Worm (Caenorhabditis elegans) whole organism, L4 larva: ENCODE measurements around the gene cfap-20.

Experiments used
- F37D6.2 ChIP-seq: sonication (generic microtip); optimal IDR thresholded peaks from 2 replicates; lab custom pipeline; 2016; ENCODE audit warnings: mild to moderate bottlenecking, missing genetic modification characterization, missing compliant biosample characterization
- F44E2.7 ChIP-seq: fragments of 200-800 bp; sonication (Bioruptor generic); IDR thresholded peaks from 2 replicates; pipeline ENCODE4 v2.1.2; 2022; ENCODE audit warnings: missing genetic modification characterization, missing compliant biosample characterization
- R02D3.7 ChIP-seq: fragments of 150-350 bp; sonication (generic microtip); optimal IDR thresholded peaks from 3 replicates; lab custom pipeline; 2014; ENCODE audit warnings: missing biosample characterization, missing genetic modification characterization
- Y105C5A.15 ChIP-seq: fragments of 200-800 bp; sonication (Bioruptor generic); IDR thresholded peaks from 2 replicates; pipeline ENCODE4 v1.3.6; 2022; ENCODE audit warnings: missing genetic modification characterization, missing compliant biosample characterization
- Y48G9A.11 ChIP-seq: fragments of 200-800 bp; sonication (Bioruptor generic); IDR thresholded peaks from 2 replicates; pipeline ENCODE4 v1.3.6; 2022; ENCODE audit warnings: missing genetic modification reagents, missing genetic modification characterization, missing compliant biosample characterization
- Y75B8A.6 ChIP-seq: fragments of 200-800 bp; sonication (Bioruptor generic); IDR thresholded peaks from 2 replicates; pipeline ENCODE4 v1.3.6; 2022; ENCODE audit warnings: missing genetic modification reagents, missing genetic modification characterization, missing compliant biosample characterization
- ZK337.2 ChIP-seq: fragments of 200-800 bp; sonication (Bioruptor generic); IDR thresholded peaks from 2 replicates; pipeline ENCODE4 v1.3.6; 2022; ENCODE audit warnings: missing genetic modification reagents, missing genetic modification characterization, missing compliant biosample characterization
- aha-1 ChIP-seq: fragments of 150-350 bp; peaks from one replicate; lab custom pipeline; 2014; ENCODE audit warnings: missing biosample characterization, missing genetic modification characterization
- attf-4 ChIP-seq: sonication (generic microtip); optimal IDR thresholded peaks from 3 replicates; lab custom pipeline; 2017; ENCODE audit warnings: missing biosample characterization, missing genetic modification characterization
- ceh-20 ChIP-seq: fragments of 200-800 bp; sonication (Bioruptor generic); IDR thresholded peaks from 2 replicates; pipeline ENCODE4 v1.3.6; 2022; ENCODE audit warnings: missing genetic modification reagents, missing genetic modification characterization, missing compliant biosample characterization
- ceh-28 ChIP-seq: fragments of 150-350 bp; optimal IDR thresholded peaks from 2 replicates; lab custom pipeline; 2014; ENCODE audit warnings: missing biosample characterization, missing genetic modification reagents, missing genetic modification characterization
- ceh-62 ChIP-seq: sonication (generic microtip); optimal IDR thresholded peaks from 2 replicates; lab custom pipeline; 2017; ENCODE audit warnings: missing biosample characterization, missing genetic modification characterization
- ces-1 ChIP-seq: fragments of 150-350 bp; sonication (generic microtip); optimal IDR thresholded peaks from 4 replicates; lab custom pipeline; 2014; ENCODE audit warnings: missing biosample characterization, missing genetic modification reagents, missing genetic modification characterization
- daf-12 ChIP-seq: fragments of 150-350 bp; optimal IDR thresholded peaks from 2 replicates; lab custom pipeline; 2014; ENCODE audit warnings: missing biosample characterization, missing genetic modification reagents, missing genetic modification characterization
- daf-16 ChIP-seq, 3 experiments: sonication (generic microtip); optimal IDR thresholded peaks; 2 replicates each; lab custom pipeline; 2016 to 2017; ENCODE audit warnings: missing genetic modification characterization in 3 of 3, missing genetic modification reagents in 3 of 3, mild to moderate bottlenecking in 2 of 3, missing compliant biosample characterization in 2 of 3, missing biosample characterization in 1 of 3, moderate library complexity in 1 of 3
- dmd-6 ChIP-seq: fragments of 200-800 bp; sonication (Bioruptor generic); IDR thresholded peaks from 2 replicates; pipeline ENCODE4 v1.3.6; 2022; ENCODE audit warnings: missing genetic modification reagents, missing genetic modification characterization, missing compliant biosample characterization
- dmd-8 ChIP-seq: fragments of 200-800 bp; sonication (Bioruptor generic); IDR thresholded peaks from 2 replicates; pipeline ENCODE4 v1.3.6; 2022; ENCODE audit warnings: missing genetic modification characterization, missing compliant biosample characterization
- dve-1 ChIP-seq: sonication (generic microtip); optimal IDR thresholded peaks from 2 replicates; lab custom pipeline; 2017; ENCODE audit warnings: antibody characterized with exemption, mild to moderate bottlenecking, missing genetic modification characterization, missing compliant biosample characterization; ENCODE audit not compliant: insufficient read depth
- hif-1 ChIP-seq, 2 experiments: sonication (generic microtip); optimal IDR thresholded peaks; 2 replicates each; lab custom pipeline; 2016 to 2017; ENCODE audit warnings: missing compliant biosample characterization in 2 of 2, missing genetic modification characterization in 2 of 2, missing genetic modification reagents in 2 of 2, missing genotype in 2 of 2, mild to moderate bottlenecking in 1 of 2
- hlh-11 ChIP-seq: fragments of 200-800 bp; sonication (Bioruptor generic); optimal IDR thresholded peaks from 2 replicates; lab custom pipeline; 2018; ENCODE audit warnings: mild to moderate bottlenecking, missing genetic modification characterization, missing compliant biosample characterization
- hmg-1.1 ChIP-seq: fragments of 200-800 bp; sonication (Bioruptor generic); IDR thresholded peaks from 2 replicates; pipeline ENCODE4 v1.3.6; 2022; ENCODE audit warnings: missing genetic modification reagents, missing genetic modification characterization, missing compliant biosample characterization
- lin-1 ChIP-seq: fragments of 200-800 bp; sonication (Bioruptor generic); IDR thresholded peaks from 2 replicates; pipeline ENCODE4 v1.3.6; 2022; ENCODE audit warnings: missing genetic modification reagents, missing genetic modification characterization, missing compliant biosample characterization
- lin-13 ChIP-seq: fragments of 150-350 bp; optimal IDR thresholded peaks from 2 replicates; lab custom pipeline; 2014; ENCODE audit warnings: missing biosample characterization, missing genetic modification reagents, missing genetic modification characterization
- lin-29 ChIP-seq: fragments of 200-800 bp; sonication (Bioruptor generic); IDR thresholded peaks from 2 replicates; pipeline ENCODE4 v1.3.6; 2022; ENCODE audit warnings: missing genetic modification reagents, missing genetic modification characterization, missing compliant biosample characterization
- mep-1 ChIP-seq: fragments of 150-350 bp; sonication (generic microtip); optimal IDR thresholded peaks from 3 replicates; lab custom pipeline; 2014; ENCODE audit warnings: missing biosample characterization, missing genetic modification characterization
- mxl-2 ChIP-seq: fragments of 200-800 bp; sonication (Bioruptor generic); conservative IDR thresholded peaks from 2 replicates; pipeline ENCODE4 v1.3.6; 2022; ENCODE audit warnings: missing genetic modification reagents, missing genetic modification characterization, missing compliant biosample characterization
- mxl-3 ChIP-seq: fragments of 200-800 bp; sonication (Bioruptor generic); optimal IDR thresholded peaks from 2 replicates; lab custom pipeline; 2018; ENCODE audit warnings: mild to moderate bottlenecking, missing genetic modification characterization, missing compliant biosample characterization
- nhr-10 ChIP-seq: fragments of 150-350 bp; optimal IDR thresholded peaks from 2 replicates; lab custom pipeline; 2014; ENCODE audit warnings: missing biosample characterization, missing genetic modification characterization
- nhr-28 ChIP-seq: fragments of 150-350 bp; optimal IDR thresholded peaks from 2 replicates; lab custom pipeline; 2014; ENCODE audit warnings: missing biosample characterization, missing genetic modification characterization
- nhr-48 ChIP-seq: sonication (generic microtip); optimal IDR thresholded peaks from 2 replicates; lab custom pipeline; 2016; ENCODE audit warnings: mild to moderate bottlenecking, missing genetic modification characterization, missing compliant biosample characterization
- nhr-76 ChIP-seq: fragments of 150-350 bp; optimal IDR thresholded peaks from 2 replicates; lab custom pipeline; 2014; ENCODE audit warnings: missing biosample characterization, missing genetic modification characterization
- nhr-77 ChIP-seq: fragments of 150-350 bp; optimal IDR thresholded peaks from 2 replicates; lab custom pipeline; 2014; ENCODE audit warnings: missing biosample characterization, missing genetic modification characterization
- php-3 ChIP-seq: fragments of 200-800 bp; sonication (Bioruptor generic); IDR thresholded peaks from 2 replicates; pipeline ENCODE4 v1.3.6; 2022; ENCODE audit warnings: missing genetic modification reagents, missing genetic modification characterization, missing compliant biosample characterization
- pqm-1 ChIP-seq: sonication (generic microtip); optimal IDR thresholded peaks from 2 replicates; lab custom pipeline; 2017; ENCODE audit warnings: missing biosample characterization, missing genetic modification characterization
- skn-1 ChIP-seq: fragments of 150-350 bp; optimal IDR thresholded peaks from 2 replicates; lab custom pipeline; 2014; ENCODE audit warnings: missing biosample characterization, missing genetic modification characterization
- unc-130 ChIP-seq: sonication (generic microtip); optimal IDR thresholded peaks from 2 replicates; lab custom pipeline; 2016; ENCODE audit warnings: missing genetic modification reagents, missing genetic modification characterization, missing compliant biosample characterization
- unc-39 ChIP-seq: sonication (generic microtip); optimal IDR thresholded peaks from 2 replicates; lab custom pipeline; 2017; ENCODE audit warnings: missing biosample characterization, missing genetic modification characterization
- unc-62 ChIP-seq, 3 experiments: fragments of 150-350 bp in 1 of 3; sonication (generic microtip); optimal IDR thresholded peaks in 2 of 3; peaks in 1 of 3; 1 replicate in 1 of 3; 2 replicates in 2 of 3; lab custom pipeline; 2014 to 2017; ENCODE audit warnings: missing biosample characterization in 3 of 3, missing genetic modification characterization in 3 of 3, missing genetic modification reagents in 3 of 3, missing genotype in 1 of 3
- vab-7 ChIP-seq: fragments of 200-800 bp; sonication (Bioruptor generic); IDR thresholded peaks from 2 replicates; pipeline ENCODE4 v1.3.6; 2022; ENCODE audit warnings: missing genetic modification reagents, missing genetic modification characterization, missing compliant biosample characterization
- zag-1 ChIP-seq: fragments of 150-350 bp; optimal IDR thresholded peaks from 2 replicates; lab custom pipeline; 2014; ENCODE audit warnings: missing biosample characterization, missing genetic modification characterization
- zfp-3 ChIP-seq: fragments of 200-800 bp; sonication (Bioruptor generic); conservative IDR thresholded peaks from 2 replicates; pipeline ENCODE4 v1.3.6; 2022; ENCODE audit warnings: missing genetic modification reagents, missing genetic modification characterization, missing compliant biosample characterization
- ztf-11 ChIP-seq: fragments of 150-350 bp; optimal IDR thresholded peaks from 2 replicates; lab custom pipeline; 2014; ENCODE audit warnings: missing biosample characterization, missing genetic modification characterization
- ztf-7 ChIP-seq: fragments of 150-350 bp; optimal IDR thresholded peaks from 2 replicates; lab custom pipeline; 2014; ENCODE audit warnings: missing biosample characterization, missing genetic modification characterization

cfap-20 gene

ce11 chrIII:3532035-3532434, 5.3 kb downstream of the cfap-20 start (continued):
- TF ChIP-seq lin-1 (GFP tag; lab: Robert Waterston, UW), result no peak

- TF ChIP-seq dmd-6 (peak; percentile 93), dve-1 (tag; lab: Kevin White, UChicago) (peak; percentile 57), aha-1 (tag; lab: Kevin White, UChicago) (peak; percentile 3), ceh-28 (tag; lab: Kevin White, UChicago) (no peak), php-3 (GFP tag; lab: Robert Waterston, UW) (0 out of 2 replicates have a peak, but pooled peaks have one; percentile 10), zag-1 (tag; lab: Kevin White, UChicago) (no peak), daf-16 (GFP tag; optimal IDR thresholded peaks at IDR 0.05; lab: Kevin White, UChicago) (no peak), daf-16 (tag; optimal IDR thresholded peaks at IDR 0.05; lab: Kevin White, UChicago) (peak; percentile 43), nhr-28 (tag; lab: Kevin White, UChicago) (peak; percentile 49), mep-1 (tag; lab: Kevin White, UChicago) (peak; percentile 8), ZK337.2 (no peak), nhr-77 (tag; lab: Kevin White, UChicago) (peak; percentile 10), hlh-11 (peak; percentile 44), nhr-48 (peak; percentile 78), pqm-1 (tag; lab: Kevin White, UChicago) (peak; percentile 41)
- TF ChIP-seq, all 104 proteins: peak for 11
These were observed 7.5 kb downstream of the cfap-20 start, which contains the start of gene pitp-1 for ce11 chrIII:3529744-3530208. Gene pitp-1 (minus strand): TSS chrIII:3529794.

ce11 chrIII:3528342-3528741, 9.0 kb downstream of the cfap-20 start, which contains the start of gene rpl-37:
Gene rpl-37 (plus strand): TSS chrIII:3528642.
- TF ChIP-seq attf-4 (tag; lab: Kevin White, UChicago), result no peak
- TF ChIP-seq mep-1 (tag; lab: Kevin White, UChicago), result no peak
- TF ChIP-seq ztf-11, result no peak
- no peak for TF ChIP-seq ces-1 (GFP tag; lab: Kevin White, UChicago)
- TF ChIP-seq vab-7 (GFP tag; lab: Robert Waterston, UW), result no peak
- TF ChIP-seq hmg-1.1 (GFP tag; lab: Robert Waterston, UW), result no peak
- TF ChIP-seq dmd-8 (GFP tag; lab: Robert Waterston, UW), result no peak
- TF ChIP-seq unc-130 (GFP tag; lab: Kevin White, UChicago), result no peak
- TF ChIP-seq ceh-20, result no peak

ce11 chrIII:3523363-3523762, 13.9 kb downstream of the cfap-20 start:
- peak in 1 of 2 experiments; percentile 97 for TF ChIP-seq unc-62 (GFP tag; optimal IDR thresholded peaks at IDR 0.05 in 1 of 2; lab: Kevin White, UChicago)
- no peak for TF ChIP-seq unc-62 (tag; optimal IDR thresholded peaks at IDR 0.05; lab: Kevin White, UChicago)
- TF ChIP-seq skn-1 (tag; lab: Kevin White, UChicago), result no peak

ce11 chrIII:3520417-3520816, 16.9 kb downstream of the cfap-20 start:
- TF ChIP-seq ceh-62 (tag; lab: Kevin White, UChicago) (no peak), ceh-20 (no peak), unc-39 (no peak), F44E2.7 (GFP tag; lab: Robert Waterston, UW) (no peak), aha-1 (tag; lab: Kevin White, UChicago) (peak; percentile 71), lin-13 (GFP tag; lab: Kevin White, UChicago) (no peak), daf-12 (tag; lab: Kevin White, UChicago) (no peak), ztf-7 (tag; lab: Kevin White, UChicago) (no peak), daf-16 (GFP tag; optimal IDR thresholded peaks at IDR 0.05; lab: Kevin White, UChicago) (no peak), daf-16 (tag; optimal IDR thresholded peaks at IDR 0.05; lab: Kevin White, UChicago) (peak; percentile 67), mxl-2 (GFP tag; lab: Robert Waterston, UW) (0 out of 2 replicates have a peak, but pooled peaks have one; percentile 21), zfp-3 (no peak), Y105C5A.15 (GFP tag; lab: Robert Waterston, UW) (no peak), Y75B8A.6 (GFP tag; lab: Robert Waterston, UW) (no peak), attf-4 (tag; lab: Kevin White, UChicago) (no peak), php-3 (GFP tag; lab: Robert Waterston, UW) (peak; percentile 52; the same call in 1 of the 2 replicates), Y48G9A.11 (GFP tag; lab: Robert Waterston, UW) (no peak), mxl-3 (GFP tag; lab: Kevin White, UChicago) (peak; percentile 79), F37D6.2 (tag; lab: Kevin White, UChicago) (no peak), lin-29 (GFP tag; lab: Robert Waterston, UW) (no peak), R02D3.7 (tag; lab: Kevin White, UChicago) (no peak), unc-130 (GFP tag; lab: Kevin White, UChicago) (no peak), pqm-1 (tag; lab: Kevin White, UChicago) (peak; percentile 55), nhr-10 (tag; lab: Kevin White, UChicago) (no peak), hif-1 (tag; optimal IDR thresholded peaks at IDR 0.05; lab: Kevin White, UChicago) (no peak), nhr-76 (no peak)
